Fruit fly (Drosophila melanogaster) whole organism, adult: ENCODE measurements around the gene tomboy20.

Experiments
- CG11617 ChIP-seq: fragments of 200-800 bp; sonication (Bioruptor generic); optimal IDR thresholded peaks from 2 replicates; lab custom pipeline; 2017; ENCODE audit warnings: mild to moderate bottlenecking, missing biosample characterization, missing genetic modification reagents, missing genetic modification characterization
- CG12768 ChIP-seq: fragments of 200-800 bp; sonication (Bioruptor generic); optimal IDR thresholded peaks from 2 replicates; lab custom pipeline; 2017; ENCODE audit warnings: missing biosample characterization, missing genetic modification characterization, mild to moderate bottlenecking, moderate library complexity, missing genetic modification reagents
- CG14711 ChIP-seq: fragments of 200-800 bp; sonication (Bioruptor generic); optimal IDR thresholded peaks from 2 replicates; lab custom pipeline; 2018; ENCODE audit warnings: missing biosample characterization, mild to moderate bottlenecking, missing genetic modification characterization, moderate library complexity
- CG1620 ChIP-seq: fragments of 200-800 bp; sonication (Bioruptor generic); optimal IDR thresholded peaks from 2 replicates; lab custom pipeline; 2016; ENCODE audit warnings: missing biosample characterization, missing genetic modification characterization
- CG33017 ChIP-seq: fragments of 200-800 bp; sonication (Bioruptor generic); optimal IDR thresholded peaks from 2 replicates; lab custom pipeline; 2018; ENCODE audit warnings: missing biosample characterization, mild to moderate bottlenecking, missing genetic modification characterization, moderate library complexity
- CG5204 ChIP-seq: fragments of 200-800 bp; sonication (Bioruptor generic); optimal IDR thresholded peaks from 2 replicates; lab custom pipeline; 2016; ENCODE audit warnings: missing biosample characterization, missing genetic modification characterization
- CG7045 ChIP-seq: fragments of 200-800 bp; sonication (Bioruptor generic); optimal IDR thresholded peaks from 2 replicates; lab custom pipeline; 2017; ENCODE audit warnings: missing biosample characterization, mild to moderate bottlenecking, missing genetic modification characterization
- CG7101 ChIP-seq: fragments of 200-800 bp; sonication (Bioruptor generic); optimal IDR thresholded peaks from 2 replicates; lab custom pipeline; 2018; ENCODE audit warnings: missing biosample characterization, mild to moderate bottlenecking, missing genetic modification characterization, moderate library complexity
- Clk ChIP-seq: fragments of 200-800 bp; sonication (Bioruptor generic); optimal IDR thresholded peaks from 2 replicates; lab custom pipeline; 2017; ENCODE audit warnings: missing biosample characterization, missing genetic modification characterization
- Crg-1 ChIP-seq: fragments of 200-800 bp; sonication (Bioruptor generic); optimal IDR thresholded peaks from 2 replicates; lab custom pipeline; 2016; ENCODE audit warnings: missing biosample characterization, missing genetic modification characterization
- Hr96 ChIP-seq: fragments of 200-800 bp; sonication (Bioruptor generic); optimal IDR thresholded peaks from 2 replicates; lab custom pipeline; 2016; ENCODE audit warnings: missing biosample characterization, missing genetic modification characterization
- Mnt ChIP-seq: fragments of 200-800 bp; sonication (Bioruptor generic); optimal IDR thresholded peaks from 2 replicates; lab custom pipeline; 2016; ENCODE audit warnings: missing biosample characterization, mild to moderate bottlenecking, missing genetic modification characterization
- bab1 ChIP-seq: fragments of 200-800 bp; sonication (Bioruptor generic); optimal IDR thresholded peaks from 3 replicates; lab custom pipeline; 2019; ENCODE audit warnings: missing biosample characterization, mild to moderate bottlenecking, missing genetic modification characterization, moderate library complexity
- cic ChIP-seq: fragments of 200-800 bp; sonication (Bioruptor generic); optimal IDR thresholded peaks from 2 replicates; lab custom pipeline; 2017; ENCODE audit warnings: missing biosample characterization, mild to moderate bottlenecking, missing genetic modification characterization, moderate library complexity
- cnc ChIP-seq, 2 experiments: fragments of >200 bp; optimal IDR thresholded peaks; 2 replicates each; lab custom pipeline; 2017
- kay ChIP-seq: fragments of 200-800 bp; sonication (Bioruptor generic); peaks from one replicate; lab custom pipeline; 2016; ENCODE audit warnings: missing biosample characterization, missing genetic modification characterization, borderline replicate concordance
- ovo ChIP-seq: fragments of 200-800 bp; sonication (Bioruptor generic); optimal IDR thresholded peaks from 2 replicates; lab custom pipeline; 2016; ENCODE audit warnings: missing biosample characterization, missing genetic modification characterization
- pad ChIP-seq: fragments of 200-800 bp; sonication (Bioruptor generic); optimal IDR thresholded peaks from 3 replicates; lab custom pipeline; 2017; ENCODE audit warnings: missing biosample characterization, missing genetic modification characterization, mild to moderate bottlenecking, moderate library complexity, missing genetic modification reagents
- tj ChIP-seq: fragments of 200-800 bp; sonication (Bioruptor generic); optimal IDR thresholded peaks from 3 replicates; lab custom pipeline; 2017; ENCODE audit warnings: missing biosample characterization, mild to moderate bottlenecking, missing genetic modification characterization, moderate library complexity
- toe ChIP-seq: fragments of 200-800 bp; sonication (Bioruptor generic); optimal IDR thresholded peaks from 2 replicates; lab custom pipeline; 2016; ENCODE audit warnings: missing biosample characterization, missing genetic modification characterization

Gene tomboy20

dm6 chr3R:10709264-10709663 is 26.5 kb downstream of the tomboy20 start, which contains the start of gene CG31373:
TSS of gene CG31373 (minus strand) at chr3R:10709364.
- TF ChIP-seq Crg-1 (GFP tag; lab: Kevin White, UChicago) (no peak), CG7045 (GFP tag; lab: Kevin White, UChicago) (no peak), kay (GFP tag; lab: Kevin White, UChicago) (no peak)

dm6 chr3R:10708169-10708568 is 27.6 kb downstream of the tomboy20 start, which contains the start of gene CG31278:
TSS of gene CG31278 (minus strand) at chr3R:10708340.
- no peak for TF ChIP-seq CG14711 (tag; lab: Kevin White, UChicago)
- no peak for TF ChIP-seq CG33017 (tag; lab: Kevin White, UChicago)
- no peak for TF ChIP-seq tj
- TF ChIP-seq bab1 = peak; percentile 26
- no peak for TF ChIP-seq CG12768

- TF ChIP-seq pad (GFP tag; lab: Kevin White, UChicago) (no peak), Hr96 (GFP tag; lab: Kevin White, UChicago) (no peak), tj (no peak), kay (GFP tag; lab: Kevin White, UChicago) (no peak), CG11617 (GFP tag; lab: Kevin White, UChicago) (no peak), CG14711 (tag; lab: Kevin White, UChicago) (no peak), cnc (optimal IDR thresholded peaks at IDR 0.05; lab: Kevin White, UChicago) (no peak), CG7045 (GFP tag; lab: Kevin White, UChicago) (no peak), Mnt (GFP tag; lab: Kevin White, UChicago) (no peak), toe (GFP tag; lab: Kevin White, UChicago) (no peak), CG7101 (tag; lab: Kevin White, UChicago) (no peak), cic (GFP tag; lab: Kevin White, UChicago) (no peak), CG33017 (tag; lab: Kevin White, UChicago) (no peak), bab1 (no peak), CG5204 (GFP tag; lab: Kevin White, UChicago) (no peak), CG1620 (GFP tag; lab: Kevin White, UChicago) (no peak), Crg-1 (GFP tag; lab: Kevin White, UChicago) (no peak), CG12768 (no peak)
Observed at dm6 chr3R:10706763-10707162, 29.0 kb downstream of the tomboy20 start, which contains the start of the genes CG31467 and CG14684. TSS of gene CG31467 (minus strand) at chr3R:10706863. TSS of gene CG14684 (plus strand) at chr3R:10706974.

DNA sequence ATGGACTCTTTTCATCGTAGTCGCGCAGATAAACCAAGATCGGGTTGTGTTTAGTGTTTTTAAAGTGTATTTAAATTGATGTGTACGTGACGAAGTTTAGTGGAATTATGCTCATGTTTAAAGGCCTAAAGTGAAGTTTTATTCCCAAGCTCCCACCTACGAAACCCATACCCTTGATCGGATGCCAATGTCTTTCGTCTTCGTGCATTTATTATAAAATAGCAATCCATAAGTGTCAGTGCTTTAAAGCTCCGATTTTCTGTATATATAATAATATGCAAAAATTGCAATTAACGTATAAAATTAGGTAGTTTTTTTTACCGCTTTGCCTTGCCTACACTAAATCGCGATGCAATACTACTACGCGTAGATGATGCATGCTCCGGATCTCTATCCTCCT is 30.8 kb downstream of the tomboy20 start, which contains the start of gene CG31391:
TSS of gene CG31391 (minus strand) at position 101 of the 400 bp plus-strand sequence.
- TF ChIP-seq Crg-1 (GFP tag; lab: Kevin White, UChicago) (no peak), Mnt (GFP tag; lab: Kevin White, UChicago) (no peak), CG11617 (GFP tag; lab: Kevin White, UChicago) (no peak), CG5204 (GFP tag; lab: Kevin White, UChicago) (no peak), Clk (GFP tag; lab: Kevin White, UChicago) (no peak), CG33017 (tag; lab: Kevin White, UChicago) (no peak), CG1620 (GFP tag; lab: Kevin White, UChicago) (no peak), CG7045 (GFP tag; lab: Kevin White, UChicago) (no peak), CG7101 (tag; lab: Kevin White, UChicago) (no peak), cic (GFP tag; lab: Kevin White, UChicago) (no peak), CG14711 (tag; lab: Kevin White, UChicago) (no peak), pad (GFP tag; lab: Kevin White, UChicago) (no peak), Hr96 (GFP tag; lab: Kevin White, UChicago) (no peak), cnc (optimal IDR thresholded peaks at IDR 0.05; lab: Kevin White, UChicago) (no peak), tj (no peak), kay (GFP tag; lab: Kevin White, UChicago) (no peak), ovo (GFP tag; lab: Kevin White, UChicago) (no peak), CG12768 (no peak), toe (GFP tag; lab: Kevin White, UChicago) (no peak), bab1 (no peak)

dm6 chr3R:10700638-10701037 is 35.1 kb downstream of the tomboy20 start:
- no peak for TF ChIP-seq CG12768
- TF ChIP-seq cic (GFP tag; lab: Kevin White, UChicago) = no peak
- TF ChIP-seq tj = no peak
- TF ChIP-seq bab1 = no peak
- TF ChIP-seq Hr96 (GFP tag; lab: Kevin White, UChicago) = no peak
- no peak for TF ChIP-seq cnc (optimal IDR thresholded peaks at IDR 0.05; lab: Kevin White, UChicago)

DNA sequence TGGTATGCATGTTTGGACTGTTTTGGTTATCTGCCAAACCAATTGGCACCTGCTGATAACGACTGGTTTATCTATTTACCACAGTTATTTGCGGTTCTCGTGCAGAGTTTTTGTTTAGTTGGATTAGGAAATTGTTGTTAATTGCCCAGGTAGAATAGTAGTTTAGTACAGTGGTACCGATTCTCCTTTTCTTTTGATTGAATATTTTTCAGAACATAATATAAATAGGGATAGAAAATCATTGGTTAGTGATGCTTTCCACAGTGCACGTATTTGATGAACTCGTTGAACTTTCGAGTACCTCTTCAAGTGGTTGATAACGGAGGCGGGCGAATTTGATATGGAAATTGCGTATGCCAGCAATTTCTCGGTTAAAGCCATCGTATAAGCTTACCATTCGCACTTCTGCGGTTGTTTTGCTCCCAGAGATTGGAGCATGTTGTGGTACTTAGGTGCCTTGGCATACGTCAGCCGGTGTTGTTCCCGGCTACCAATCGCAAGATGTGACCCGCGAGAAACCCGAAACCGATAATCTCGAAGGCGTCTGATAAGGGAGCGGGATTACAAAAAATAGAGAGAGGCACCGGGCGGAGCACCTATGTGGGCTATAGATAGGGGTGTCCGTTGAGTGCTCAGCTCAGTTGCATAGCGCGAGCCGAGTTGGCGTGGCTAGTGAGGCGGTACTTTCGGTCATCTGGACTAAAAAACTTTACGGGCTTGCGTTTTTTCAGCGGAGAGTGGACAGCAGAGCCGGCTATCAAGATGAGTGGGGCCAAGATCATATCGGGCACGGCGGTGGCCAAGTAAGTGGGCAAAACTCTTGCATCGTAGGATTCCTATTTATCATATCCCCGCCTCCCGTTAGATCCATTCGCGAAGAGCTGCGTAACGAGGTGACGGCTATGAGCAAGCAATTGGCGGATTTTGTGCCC is 36.5 kb downstream of the tomboy20 start:
- no peak for TF ChIP-seq CG7045 (GFP tag; lab: Kevin White, UChicago)
- no peak for TF ChIP-seq CG5204 (GFP tag; lab: Kevin White, UChicago)
- TF ChIP-seq Crg-1 (GFP tag; lab: Kevin White, UChicago) = no peak
- TF ChIP-seq tj = peak; percentile 8
- TF ChIP-seq CG11617 (GFP tag; lab: Kevin White, UChicago) = peak; percentile 6
- peak; percentile 1 for TF ChIP-seq cic (GFP tag; lab: Kevin White, UChicago)
